Worm (Caenorhabditis elegans) whole organism, young adult: ENCODE results near the gene F32D1.3.
"Not testable (repeated sequence)": the region's sequence is repeated elsewhere in the genome, so short reads cannot be mapped to it uniquely, and the experiment has no call there.

Source experiments
- F22D6.2 ChIP-seq: sonication (generic microtip); optimal IDR thresholded peaks from 2 replicates; lab custom pipeline; 2016; ENCODE audit warnings: mild to moderate bottlenecking, missing genetic modification characterization, missing compliant biosample characterization
- ZK185.1 ChIP-seq: sonication (generic microtip); optimal IDR thresholded peaks from 2 replicates; lab custom pipeline; 2016; ENCODE audit warnings: mild to moderate bottlenecking, missing genetic modification characterization, missing compliant biosample characterization; ENCODE audit not compliant: poor library complexity, severe bottlenecking
- akir-1 ChIP-seq: fragments of 200-800 bp; sonication (Bioruptor generic); optimal IDR thresholded peaks from 2 replicates; lab custom pipeline; 2018; ENCODE audit warnings: mild to moderate bottlenecking, missing genetic modification characterization, moderate library complexity, missing compliant biosample characterization
- unc-130 ChIP-seq: sonication (generic microtip); optimal IDR thresholded peaks from 2 replicates; lab custom pipeline; 2016; ENCODE audit warnings: missing genetic modification reagents, missing genetic modification characterization, missing compliant biosample characterization

ce11 chrV:4310414-4310813, 51.0 kb downstream of the F32D1.3 start:
- TF ChIP-seq unc-130 (GFP tag; lab: Kevin White, UChicago); akir-1 (GFP tag; lab: Kevin White, UChicago); ZK185.1 (tag; lab: Kevin White, UChicago); F22D6.2 (tag; lab: Kevin White, UChicago): not testable (repeated sequence)
